Worm (Caenorhabditis elegans) whole organism, late embryonic: ENCODE data around the gene F54F2.9.

ENCODE experiments used
- C38D4.7 ChIP-seq: fragments of 200-800 bp; sonication (Bioruptor generic); optimal IDR thresholded peaks from 2 replicates; lab custom pipeline; 2018; ENCODE audit warnings: mild to moderate bottlenecking, missing genetic modification characterization, moderate library complexity, missing compliant biosample characterization
- F13H6.1 ChIP-seq: sonication (generic microtip); optimal IDR thresholded peaks from 2 replicates; lab custom pipeline; 2016; ENCODE audit warnings: missing genetic modification characterization, missing compliant biosample characterization
- K02D7.2 ChIP-seq: sonication (generic microtip); optimal IDR thresholded peaks from 2 replicates; lab custom pipeline; 2017; ENCODE audit warnings: mild to moderate bottlenecking, missing genetic modification characterization, missing compliant biosample characterization
- K09A11.1 ChIP-seq: sonication (generic microtip); optimal IDR thresholded peaks from 2 replicates; lab custom pipeline; 2017; ENCODE audit warnings: antibody characterized with exemption, mild to moderate bottlenecking, missing genetic modification characterization, missing compliant biosample characterization; ENCODE audit not compliant: insufficient read depth
- ahr-1 ChIP-seq: sonication (generic microtip); optimal IDR thresholded peaks from 2 replicates; lab custom pipeline; 2016; ENCODE audit warnings: missing genetic modification characterization, missing compliant biosample characterization
- ama-1 ChIP-seq: fragments of 150-350 bp; optimal IDR thresholded peaks from 2 replicates; lab custom pipeline; 2014
- ceh-18 ChIP-seq: sonication (generic microtip); optimal IDR thresholded peaks from 2 replicates; lab custom pipeline; 2016; ENCODE audit warnings: missing genetic modification characterization, missing compliant biosample characterization
- ceh-19 ChIP-seq: fragments of 200-800 bp; sonication (Bioruptor generic); optimal IDR thresholded peaks from 2 replicates; lab custom pipeline; 2018; ENCODE audit warnings: mild to moderate bottlenecking, missing genetic modification characterization, missing compliant biosample characterization
- ceh-2 ChIP-seq: sonication (generic microtip); optimal IDR thresholded peaks from 2 replicates; lab custom pipeline; 2016; ENCODE audit warnings: missing genotype, missing genetic modification characterization, missing compliant biosample characterization
- ceh-24 ChIP-seq: sonication (generic microtip); optimal IDR thresholded peaks from 2 replicates; lab custom pipeline; 2016; ENCODE audit warnings: mild to moderate bottlenecking, missing genetic modification characterization, missing compliant biosample characterization
- ceh-30 ChIP-seq: fragments of 150-350 bp; optimal IDR thresholded peaks from 2 replicates; lab custom pipeline; 2014; ENCODE audit warnings: missing biosample characterization, missing genetic modification characterization
- ceh-34 ChIP-seq: sonication (generic microtip); optimal IDR thresholded peaks from 2 replicates; lab custom pipeline; 2016; ENCODE audit warnings: mild to moderate bottlenecking, missing genetic modification characterization, missing compliant biosample characterization
- ceh-45 ChIP-seq: fragments of 200-800 bp; sonication (Bioruptor generic); IDR thresholded peaks from 2 replicates; pipeline ENCODE4 v1.3.6; 2022; ENCODE audit warnings: missing genetic modification reagents, missing genetic modification characterization, missing compliant biosample characterization
- ceh-6 ChIP-seq: fragments of 200-800 bp; sonication (Bioruptor generic); optimal IDR thresholded peaks from 2 replicates; lab custom pipeline; 2018; ENCODE audit warnings: mild to moderate bottlenecking, missing genetic modification characterization, missing compliant biosample characterization
- ceh-9 ChIP-seq: sonication (generic microtip); optimal IDR thresholded peaks from 2 replicates; lab custom pipeline; 2016; ENCODE audit warnings: mild to moderate bottlenecking, missing genetic modification characterization, inconsistent platforms, missing compliant biosample characterization
- dve-1 ChIP-seq: sonication (generic microtip); optimal IDR thresholded peaks from 2 replicates; lab custom pipeline; 2017; ENCODE audit warnings: antibody characterized with exemption, mild to moderate bottlenecking, missing genetic modification characterization, missing compliant biosample characterization
- elt-2 ChIP-seq: sonication (generic microtip); optimal IDR thresholded peaks from 2 replicates; lab custom pipeline; 2016; ENCODE audit warnings: missing genetic modification reagents, missing genetic modification characterization, missing compliant biosample characterization
- elt-4 ChIP-seq: sonication (generic microtip); optimal IDR thresholded peaks from 2 replicates; lab custom pipeline; 2016; ENCODE audit warnings: missing genetic modification characterization, missing compliant biosample characterization
- eyg-1 ChIP-seq: sonication (generic microtip); optimal IDR thresholded peaks from 2 replicates; lab custom pipeline; 2016; ENCODE audit warnings: missing genotype, missing genetic modification characterization, missing compliant biosample characterization
- fkh-10 ChIP-seq: fragments of 150-350 bp; optimal IDR thresholded peaks from 2 replicates; lab custom pipeline; 2014; ENCODE audit warnings: missing biosample characterization, missing genetic modification reagents, missing genetic modification characterization
- gmeb-2 ChIP-seq: sonication (generic microtip); optimal IDR thresholded peaks from 2 replicates; lab custom pipeline; 2016; ENCODE audit warnings: missing genetic modification characterization, inconsistent platforms, missing compliant biosample characterization
- hlh-13 ChIP-seq: fragments of 200-800 bp; sonication (Bioruptor generic); optimal IDR thresholded peaks from 2 replicates; lab custom pipeline; 2018; ENCODE audit warnings: mild to moderate bottlenecking, missing genetic modification characterization, missing compliant biosample characterization
- hlh-15 ChIP-seq: sonication (generic microtip); optimal IDR thresholded peaks from 2 replicates; lab custom pipeline; 2016; ENCODE audit warnings: missing genetic modification characterization, missing compliant biosample characterization
- hlh-6 ChIP-seq: sonication (generic microtip); optimal IDR thresholded peaks from 2 replicates; lab custom pipeline; 2016; ENCODE audit warnings: missing genotype, missing genetic modification characterization, missing compliant biosample characterization
- madf-2 ChIP-seq: sonication (generic microtip); optimal IDR thresholded peaks from 2 replicates; lab custom pipeline; 2017; ENCODE audit warnings: missing genetic modification characterization, missing compliant biosample characterization
- mec-3 ChIP-seq: sonication (generic microtip); optimal IDR thresholded peaks from 2 replicates; lab custom pipeline; 2016; ENCODE audit warnings: borderline replicate concordance, missing genetic modification characterization, missing compliant biosample characterization
- nhr-11 ChIP-seq: fragments of 150-350 bp; optimal IDR thresholded peaks from 2 replicates; lab custom pipeline; 2014; ENCODE audit warnings: missing biosample characterization, missing genetic modification characterization
- nhr-232 ChIP-seq: sonication (generic microtip); optimal IDR thresholded peaks from 2 replicates; lab custom pipeline; 2016; ENCODE audit warnings: missing genetic modification characterization, missing compliant biosample characterization
- odd-2 ChIP-seq: sonication (generic microtip); optimal IDR thresholded peaks from 2 replicates; lab custom pipeline; 2017; ENCODE audit warnings: antibody characterized with exemption, mild to moderate bottlenecking, missing genetic modification characterization, missing compliant biosample characterization
- pag-3 ChIP-seq: sonication (generic microtip); optimal IDR thresholded peaks from 2 replicates; lab custom pipeline; 2016; ENCODE audit warnings: missing compliant biosample characterization, missing genetic modification characterization, borderline replicate concordance
- pat-9 ChIP-seq: fragments of 200-800 bp; sonication (Bioruptor generic); optimal IDR thresholded peaks from 2 replicates; lab custom pipeline; 2018; ENCODE audit warnings: mild to moderate bottlenecking, missing genetic modification characterization, moderate library complexity, missing compliant biosample characterization
- pax-1 ChIP-seq: fragments of 150-350 bp; optimal IDR thresholded peaks from 2 replicates; lab custom pipeline; 2014; ENCODE audit warnings: missing biosample characterization, missing genetic modification characterization
- pha-4 ChIP-seq: fragments of 150-350 bp; optimal IDR thresholded peaks from 2 replicates; lab custom pipeline; 2018; ENCODE audit warnings: missing biosample characterization, missing genetic modification reagents, missing genetic modification characterization
- pqm-1 ChIP-seq: sonication (generic microtip); optimal IDR thresholded peaks from 2 replicates; lab custom pipeline; 2016; ENCODE audit warnings: missing genetic modification characterization, missing compliant biosample characterization
- pros-1 ChIP-seq: fragments of 150-350 bp; optimal IDR thresholded peaks from 2 replicates; lab custom pipeline; 2014; ENCODE audit warnings: missing biosample characterization, missing genetic modification reagents, missing genetic modification characterization
- ref-2 ChIP-seq: sonication (generic microtip); optimal IDR thresholded peaks from 2 replicates; lab custom pipeline; 2016; ENCODE audit warnings: missing genetic modification characterization, missing compliant biosample characterization
- sdc-2 ChIP-seq: sonication (generic microtip); optimal IDR thresholded peaks from 2 replicates; lab custom pipeline; 2016; ENCODE audit warnings: missing genotype, missing genetic modification characterization, missing compliant biosample characterization
- sox-2 ChIP-seq: fragments of 200-800 bp; sonication (Bioruptor generic); IDR thresholded peaks from 2 replicates; pipeline ENCODE4 v1.3.6; 2022; ENCODE audit warnings: missing genetic modification reagents, missing genetic modification characterization, missing compliant biosample characterization
- sox-4 ChIP-seq: sonication (generic microtip); optimal IDR thresholded peaks from 2 replicates; lab custom pipeline; 2017; ENCODE audit warnings: mild to moderate bottlenecking, missing genetic modification characterization, inconsistent platforms, missing compliant biosample characterization
- syd-9 ChIP-seq: sonication (generic microtip); optimal IDR thresholded peaks from 2 replicates; lab custom pipeline; 2016; ENCODE audit warnings: mild to moderate bottlenecking, missing genetic modification characterization, moderate library complexity, missing compliant biosample characterization
- tbx-2 ChIP-seq: sonication (generic microtip); optimal IDR thresholded peaks from 2 replicates; lab custom pipeline; 2016; ENCODE audit warnings: missing genetic modification characterization, missing compliant biosample characterization
- tbx-7 ChIP-seq: sonication (generic microtip); optimal IDR thresholded peaks from 2 replicates; lab custom pipeline; 2016; ENCODE audit warnings: missing genotype, missing genetic modification characterization, missing compliant biosample characterization
- unc-3 ChIP-seq, 2 experiments: fragments of 200-800 bp in 1 of 2; sonication (Bioruptor generic) in 1 of 2; sonication (generic microtip) in 1 of 2; conservative IDR thresholded peaks in 1 of 2; optimal IDR thresholded peaks in 1 of 2; 2 replicates each; pipeline versions ENCODE4 v1.3.6 to Lab custom; 2016 to 2022; ENCODE audit warnings: missing compliant biosample characterization in 2 of 2, missing genetic modification characterization in 2 of 2, missing genetic modification reagents in 1 of 2
- unc-55 ChIP-seq: sonication (generic microtip); optimal IDR thresholded peaks from 2 replicates; lab custom pipeline; 2017; ENCODE audit warnings: missing biosample characterization, missing genetic modification reagents, missing genetic modification characterization
- unc-86 ChIP-seq: sonication (generic microtip); optimal IDR thresholded peaks from 2 replicates; lab custom pipeline; 2016; ENCODE audit warnings: missing genetic modification characterization, missing compliant biosample characterization

The F54F2.9 gene

ce11 chrIII:8801864-8802818, 24.9 kb downstream of the F54F2.9 start (continued):
- TF ChIP-seq fkh-10 (GFP tag; lab: Kevin White, UChicago) (peak; percentile 20), unc-55 (GFP tag; lab: Kevin White, UChicago) (peak; percentile 99), C38D4.7 (GFP tag; lab: Kevin White, UChicago) (no peak), ceh-2 (tag; lab: Kevin White, UChicago) (peak; percentile 66), K02D7.2 (no peak), sox-2 (GFP tag; lab: Robert Waterston, UW) (0 out of 2 replicates have a peak, but pooled peaks have one; percentile 3), dve-1 (tag; lab: Kevin White, UChicago) (peak; percentile 98), elt-2 (tag; lab: Kevin White, UChicago) (peak; percentile 56), hlh-6 (tag; lab: Kevin White, UChicago) (peak; percentile 64), unc-86 (peak; percentile 29), nhr-232 (tag; lab: Kevin White, UChicago) (no peak), pag-3 (no peak), ceh-30 (tag; lab: Kevin White, UChicago) (peak; percentile 93), ama-1 (lab: Kevin White, UChicago) (peak; percentile 91), hlh-15 (tag; lab: Kevin White, UChicago) (no peak), ceh-45 (GFP tag; lab: Robert Waterston, UW) (no peak), unc-3 (GFP tag; conservative IDR thresholded peaks at IDR 0.05; lab: Robert Waterston, UW) (no peak), unc-3 (tag; optimal IDR thresholded peaks at IDR 0.05; lab: Kevin White, UChicago) (no peak), tbx-7 (tag; lab: Kevin White, UChicago) (peak; percentile 16), gmeb-2 (no peak), ref-2 (tag; lab: Kevin White, UChicago) (peak; percentile 93), K09A11.1 (tag; lab: Kevin White, UChicago) (peak; percentile 81), madf-2 (tag; lab: Kevin White, UChicago) (no peak), pax-1 (peak; percentile 95), syd-9 (tag; lab: Kevin White, UChicago) (peak; percentile 89), F13H6.1 (peak; percentile 96), pqm-1 (peak; percentile 71), pha-4 (no peak), ceh-19 (GFP tag; lab: Kevin White, UChicago) (no peak), ahr-1 (tag; lab: Kevin White, UChicago) (no peak), odd-2 (tag; lab: Kevin White, UChicago) (no peak), ceh-24 (tag; lab: Kevin White, UChicago) (no peak), elt-4 (tag; lab: Kevin White, UChicago) (no peak), pros-1 (peak; percentile 100), eyg-1 (tag; lab: Kevin White, UChicago) (peak; percentile 32), ceh-6 (GFP tag; lab: Kevin White, UChicago) (no peak), sdc-2 (peak; percentile 67)

DNA sequence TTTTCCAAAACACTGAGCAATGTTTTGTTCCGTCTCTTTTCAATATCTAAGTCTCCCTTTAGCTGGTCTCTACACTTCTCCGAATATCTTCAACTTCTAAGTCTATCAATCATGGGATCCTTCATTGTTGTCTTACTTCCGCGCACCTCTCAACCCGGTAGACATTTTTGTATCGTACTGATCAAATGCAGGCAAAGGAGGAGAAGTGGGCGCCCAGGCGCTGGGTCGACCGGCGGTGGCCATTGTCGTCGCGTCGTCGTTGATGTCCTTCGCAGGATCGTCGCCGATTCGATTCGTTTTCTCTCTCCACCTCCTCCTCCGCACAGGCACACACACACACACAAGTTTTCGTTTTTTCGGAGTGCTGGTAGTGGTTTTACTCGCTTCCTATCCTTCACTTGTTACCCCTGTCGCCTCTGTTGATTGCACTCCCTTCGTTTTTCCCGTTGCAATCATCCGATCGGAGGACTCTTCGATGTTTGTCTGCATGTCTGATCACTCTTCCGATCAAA, 25.6 kb downstream of the F54F2.9 start:
- TF ChIP-seq nhr-11, result no peak
- TF ChIP-seq elt-4 (tag; lab: Kevin White, UChicago), result peak; percentile 53

- TF ChIP-seq ceh-9 (tag; lab: Kevin White, UChicago) (no peak), unc-86 (no peak), tbx-2 (tag; lab: Kevin White, UChicago) (no peak), unc-55 (GFP tag; lab: Kevin White, UChicago) (no peak), sox-4 (tag; lab: Kevin White, UChicago) (no peak), ceh-18 (tag; lab: Kevin White, UChicago) (no peak), ceh-30 (tag; lab: Kevin White, UChicago) (no peak), ceh-34 (tag; lab: Kevin White, UChicago) (no peak), pax-1 (no peak), ceh-19 (GFP tag; lab: Kevin White, UChicago) (no peak), ceh-2 (tag; lab: Kevin White, UChicago) (no peak), K09A11.1 (tag; lab: Kevin White, UChicago) (no peak), ceh-6 (GFP tag; lab: Kevin White, UChicago) (no peak), mec-3 (tag; lab: Kevin White, UChicago) (no peak), pha-4 (no peak), pat-9 (tag; lab: Kevin White, UChicago) (no peak), elt-4 (tag; lab: Kevin White, UChicago) (no peak), pqm-1 (no peak), hlh-13 (no peak), ceh-24 (tag; lab: Kevin White, UChicago) (no peak)
Observed at ce11 chrIII:8800796-8801083, 26.3 kb downstream of the F54F2.9 start.
